Fruit fly (Drosophila melanogaster) whole organism, larva: Measurements from ENCODE around the gene Nna1.

Source experiments
- noc ChIP-seq: fragments of 200-800 bp; sonication (Bioruptor generic); optimal IDR thresholded peaks from 3 replicates; lab custom pipeline; 2019; ENCODE audit warnings: missing biosample characterization, mild to moderate bottlenecking, missing genetic modification characterization, moderate library complexity

Nna1 gene

dm6 chrX:13691992-13692391 lies at the start of gene Nna1:
Gene Nna1 (plus strand): TSS chrX:13692292.
- TF ChIP-seq noc (tag; lab: Kevin White, UChicago) = no peak

dm6 chrX:13643961-13644360 lies 48.1 kb upstream of the Nna1 start:
- TF ChIP-seq noc (tag; lab: Kevin White, UChicago) = no peak

- no peak for TF ChIP-seq noc (tag; lab: Kevin White, UChicago)
Measured at dm6 chrX:13644696-13645393, 47.2 kb upstream of the Nna1 start.

dm6 chrX:13646175-13646574 lies 45.9 kb upstream of the Nna1 start:
- TF ChIP-seq noc (tag; lab: Kevin White, UChicago) = no peak

dm6 chrX:13648819-13649218 lies 43.3 kb upstream of the Nna1 start:
- no peak for TF ChIP-seq noc (tag; lab: Kevin White, UChicago)

- no peak for TF ChIP-seq noc (tag; lab: Kevin White, UChicago)
Measured at dm6 chrX:13649801-13650200, 42.3 kb upstream of the Nna1 start.

dm6 chrX:13651170-13651569 lies 40.9 kb upstream of the Nna1 start:
- TF ChIP-seq noc (tag; lab: Kevin White, UChicago) = no peak

dm6 chrX:13667656-13668055 lies 24.4 kb upstream of the Nna1 start, which contains the start of the genes DNAlig4 and CG11164:
Gene DNAlig4 (minus strand): TSS chrX:13667811.
Gene CG11164 (plus strand): TSS chrX:13668014.
- TF ChIP-seq noc (tag; lab: Kevin White, UChicago) = no peak

- TF ChIP-seq noc (tag; lab: Kevin White, UChicago) = no peak
Measured at dm6 chrX:13669366-13669765, 22.7 kb upstream of the Nna1 start, which contains the start of gene CG15760. Gene CG15760 (plus strand): TSS chrX:13669699.

dm6 chrX:13670329-13670847 lies 21.7 kb upstream of the Nna1 start:
- no peak for TF ChIP-seq noc (tag; lab: Kevin White, UChicago)

- peak; percentile 97 for TF ChIP-seq noc (tag; lab: Kevin White, UChicago)
Measured at dm6 chrX:13676458-13676944, 15.6 kb upstream of the Nna1 start, which contains the start of gene CG11162. Gene CG11162 (plus strand): TSS chrX:13676894.

- peak; percentile 2 for TF ChIP-seq noc (tag; lab: Kevin White, UChicago)
Measured at dm6 chrX:13677970-13678490, 14.1 kb upstream of the Nna1 start.

dm6 chrX:13679565-13679964 lies 12.5 kb upstream of the Nna1 start:
- peak; percentile 59 for TF ChIP-seq noc (tag; lab: Kevin White, UChicago)

dm6 chrX:13680262-13680661 lies 11.8 kb upstream of the Nna1 start, which contains the start of gene CG12177:
Gene CG12177 (minus strand): TSS chrX:13680500.
- TF ChIP-seq noc (tag; lab: Kevin White, UChicago) = peak; percentile 10

- TF ChIP-seq noc (tag; lab: Kevin White, UChicago) = peak; percentile 14
Measured at dm6 chrX:13681906-13682305, 10.2 kb upstream of the Nna1 start.

- TF ChIP-seq noc (tag; lab: Kevin White, UChicago) = no peak
Measured at dm6 chrX:13682652-13683051, 9.4 kb upstream of the Nna1 start, which contains the start of gene CG11158. Gene CG11158 (plus strand): TSS chrX:13682952.
